In genomic region chrV:14498204-14498603, ce11 we compare ENCODE assay signal across 6 worm cellular contexts.
TF ChIP-seq lines count a peak whose summit lies in the region.

No protein-coding gene starts in this region.

TF ChIP-seq in whole organism, L1 larva, 84 proteins besides CTCF, POLR2A, EP300 and RAD21:
- TF ChIP-seq nhr-47 (tag; optimal IDR thresholded peaks at IDR 0.05; lab: Kevin White, UChicago) (no peak), fkh-4 (tag; optimal IDR thresholded peaks at IDR 0.05; lab: Kevin White, UChicago; ENCODE audit: borderline replicate concordance) (no peak), blmp-1 (tag; optimal IDR thresholded peaks at IDR 0.05; lab: Kevin White, UChicago) (peak; percentile 2), efl-1 (optimal IDR thresholded peaks at IDR 0.05; lab: Kevin White, UChicago) (no peak), efl-1 (GFP tag; optimal IDR thresholded peaks at IDR 0.05 in 1 of 2; lab: Kevin White, UChicago) (peak in 1 of 2 experiments; percentile 50), tbx-2 (tag; optimal IDR thresholded peaks at IDR 0.05; lab: Kevin White, UChicago) (no peak), mep-1 (tag; optimal IDR thresholded peaks at IDR 0.05; lab: Kevin White, UChicago) (no peak), tlp-1 (tag; optimal IDR thresholded peaks at IDR 0.05; lab: Kevin White, UChicago) (no peak), unc-130 (tag; optimal IDR thresholded peaks at IDR 0.05; lab: Kevin White, UChicago) (no peak)
TF ChIP-seq in whole organism, L1 larva: peak in this region for 2.

TF ChIP-seq in whole organism, L4 larva, 104 proteins besides CTCF, POLR2A, EP300 and RAD21:
- TF ChIP-seq ctbp-1 (GFP tag; IDR thresholded peaks at IDR 0.05; lab: Robert Waterston, UW) (no peak), spr-1 (tag; optimal IDR thresholded peaks at IDR 0.05; lab: Kevin White, UChicago) (no peak), lin-38 (GFP tag; IDR thresholded peaks at IDR 0.05; lab: Robert Waterston, UW) (no peak), nhr-6 (tag; optimal IDR thresholded peaks at IDR 0.05; lab: Kevin White, UChicago) (peak; percentile 62), egl-27 (tag; optimal IDR thresholded peaks at IDR 0.05; lab: Kevin White, UChicago) (no peak), zip-11 (GFP tag; IDR thresholded peaks at IDR 0.05; lab: Robert Waterston, UW) (no peak), snpc-1.2 (GFP tag; IDR thresholded peaks at IDR 0.05; lab: Robert Waterston, UW) (no peak), pqm-1 (tag; optimal IDR thresholded peaks at IDR 0.05; lab: Kevin White, UChicago) (no peak), madf-5 (GFP tag; IDR thresholded peaks at IDR 0.05; lab: Robert Waterston, UW) (no peak), rbr-2 (tag; optimal IDR thresholded peaks at IDR 0.05; lab: Kevin White, UChicago) (no peak), nhr-25 (tag; optimal IDR thresholded peaks at IDR 0.05; lab: Kevin White, UChicago; ENCODE audit: borderline replicate concordance, insufficient read depth) (peak; percentile 4), nhr-28 (tag; optimal IDR thresholded peaks at IDR 0.05; lab: Kevin White, UChicago) (peak; percentile 13), tra-1 (GFP tag; IDR thresholded peaks at IDR 0.05; lab: Robert Waterston, UW) (no peak), unc-62 (GFP tag; optimal IDR thresholded peaks at IDR 0.05 in 1 of 2; lab: Kevin White, UChicago) (peak in 1 of 2 experiments; percentile 16), unc-62 (tag; optimal IDR thresholded peaks at IDR 0.05; lab: Kevin White, UChicago) (no peak), jun-1 (tag; optimal IDR thresholded peaks at IDR 0.05; lab: Kevin White, UChicago) (no peak)

TF ChIP-seq in whole organism, early embryonic, 17 proteins besides CTCF, POLR2A, EP300 and RAD21:
- TF ChIP-seq flt-1 (GFP tag; IDR thresholded peaks at IDR 0.05; lab: Robert Waterston, UW), result peak; percentile 40; the same call in 1 of the 2 replicates
- TF ChIP-seq ets-7 (tag; optimal IDR thresholded peaks at IDR 0.05; lab: Kevin White, UChicago), result no peak
- peak; percentile 80 for TF ChIP-seq hmg-4 (GFP tag; optimal IDR thresholded peaks at IDR 0.05; lab: Kevin White, UChicago)
- no peak for TF ChIP-seq tbx-37 (GFP tag; conservative IDR thresholded peaks at IDR 0.05; lab: Robert Waterston, UW)
- peak; percentile 13 for TF ChIP-seq F13C5.2 (tag; optimal IDR thresholded peaks at IDR 0.05; lab: Kevin White, UChicago)

TF ChIP-seq in whole organism, late embryonic, 69 proteins besides CTCF, POLR2A, EP300 and RAD21:
- TF ChIP-seq ceh-31 (tag; optimal IDR thresholded peaks at IDR 0.05; lab: Kevin White, UChicago) (peak; percentile 29), ref-2 (tag; optimal IDR thresholded peaks at IDR 0.05; lab: Kevin White, UChicago) (no peak), pha-2 (tag; optimal IDR thresholded peaks at IDR 0.05; lab: Kevin White, UChicago) (no peak), pat-9 (tag; optimal IDR thresholded peaks at IDR 0.05; lab: Kevin White, UChicago) (no peak), nfya-1 (tag; optimal IDR thresholded peaks at IDR 0.05; lab: Kevin White, UChicago) (peak; percentile 32), elt-2 (tag; optimal IDR thresholded peaks at IDR 0.05; lab: Kevin White, UChicago) (peak; percentile 29), unc-3 (GFP tag; conservative IDR thresholded peaks at IDR 0.05; lab: Robert Waterston, UW) (no peak), unc-3 (tag; optimal IDR thresholded peaks at IDR 0.05; lab: Kevin White, UChicago) (no peak), ceh-14 (tag; optimal IDR thresholded peaks at IDR 0.05; lab: Kevin White, UChicago) (no peak), hlh-6 (tag; optimal IDR thresholded peaks at IDR 0.05; lab: Kevin White, UChicago) (no peak), ztf-16 (tag; optimal IDR thresholded peaks at IDR 0.05; lab: Kevin White, UChicago) (no peak), hlh-13 (GFP tag; optimal IDR thresholded peaks at IDR 0.05; lab: Kevin White, UChicago) (no peak), ceh-34 (tag; optimal IDR thresholded peaks at IDR 0.05; lab: Kevin White, UChicago) (peak; percentile 18), elt-4 (tag; optimal IDR thresholded peaks at IDR 0.05; lab: Kevin White, UChicago) (no peak), sox-4 (tag; optimal IDR thresholded peaks at IDR 0.05; lab: Kevin White, UChicago) (no peak), tbx-2 (tag; optimal IDR thresholded peaks at IDR 0.05; lab: Kevin White, UChicago) (peak; percentile 40), nhr-11 (tag; optimal IDR thresholded peaks at IDR 0.05; lab: Kevin White, UChicago) (no peak), T23F11.4 (GFP tag; optimal IDR thresholded peaks at IDR 0.05; lab: Kevin White, UChicago) (no peak)

TF ChIP-seq in whole organism, midembryonic, 9 proteins besides CTCF, POLR2A, EP300 and RAD21:
- TF ChIP-seq ztf-29 (GFP tag; IDR thresholded peaks at IDR 0.05; lab: Robert Waterston, UW), result no peak
- no peak for TF ChIP-seq T22C8.4 (GFP tag; IDR thresholded peaks at IDR 0.05; lab: Robert Waterston, UW)
- peak; percentile 61; the same call in 1 of the 2 replicates for TF ChIP-seq flt-1 (GFP tag; IDR thresholded peaks at IDR 0.05; lab: Robert Waterston, UW)
- TF ChIP-seq cog-1 (tag; optimal IDR thresholded peaks at IDR 0.05; lab: Kevin White, UChicago), result peak; percentile 34
- no peak for TF ChIP-seq klf-2 (GFP tag; conservative IDR thresholded peaks at IDR 0.05; lab: Robert Waterston, UW)

TF ChIP-seq in whole organism, mixed stage, embryonic, 35 proteins besides CTCF, POLR2A, EP300 and RAD21:
- TF ChIP-seq bed-3 (GFP tag; optimal IDR thresholded peaks at IDR 0.05; lab: Kevin White, UChicago) (no peak), cnd-1 (tag; optimal IDR thresholded peaks at IDR 0.05; lab: Kevin White, UChicago) (peak; percentile 22), tbx-8 (GFP tag; optimal IDR thresholded peaks at IDR 0.05; lab: Kevin White, UChicago) (no peak), pha-4 (tag; optimal IDR thresholded peaks at IDR 0.05; lab: Kevin White, UChicago) (no peak), lin-13 (tag; optimal IDR thresholded peaks at IDR 0.05; lab: Kevin White, UChicago) (peak; percentile 51), ham-2 (GFP tag; optimal IDR thresholded peaks at IDR 0.05; lab: Kevin White, UChicago) (peak; percentile 63), blmp-1 (tag; optimal IDR thresholded peaks at IDR 0.05; lab: Kevin White, UChicago) (no peak), nhr-237 (tag; optimal IDR thresholded peaks at IDR 0.05; lab: Kevin White, UChicago) (no peak), unc-62 (GFP tag; optimal IDR thresholded peaks at IDR 0.05; lab: Kevin White, UChicago) (no peak), zip-8 (tag; optimal IDR thresholded peaks at IDR 0.05; lab: Kevin White, UChicago) (no peak), sptf-1 (tag; optimal IDR thresholded peaks at IDR 0.05; lab: Kevin White, UChicago) (peak; percentile 46), mep-1 (tag; optimal IDR thresholded peaks at IDR 0.05; lab: Kevin White, UChicago) (peak; percentile 52), ceh-39 (tag; optimal IDR thresholded peaks at IDR 0.05; lab: Kevin White, UChicago) (no peak), ces-1 (GFP tag; optimal IDR thresholded peaks at IDR 0.05; lab: Kevin White, UChicago) (peak; percentile 8), mls-2 (tag; optimal IDR thresholded peaks at IDR 0.05; lab: Kevin White, UChicago) (peak; percentile 50), snpc-4 (tag; optimal IDR thresholded peaks at IDR 0.05; lab: Kevin White, UChicago) (no peak), nhr-2 (tag; optimal IDR thresholded peaks at IDR 0.05; lab: Kevin White, UChicago) (peak; percentile 84), elt-3 (tag; optimal IDR thresholded peaks at IDR 0.05; lab: Kevin White, UChicago) (no peak)

Comparison
In these comparisons a context has a peak if more than half of its experiments do, and no peak if none do; other contexts are left out.
1. Of the 29 proteins assayed by ChIP-seq in both whole organism, L4 larva and whole organism, L1 larva: peak only in whole organism, L4 larva: nhr-28; only in whole organism, L1 larva: none; in both: none; in neither: 27; mixed calls (peak in some experiments, not most) for 1.